Worm (Caenorhabditis elegans) whole organism, young adult: Measurements from ENCODE around the gene F40G12.4.

Source experiments
- D2030.7 ChIP-seq: fragments of 200-800 bp; sonication (Bioruptor generic); IDR thresholded peaks from 2 replicates; pipeline ENCODE4 v1.3.6; 2022; ENCODE audit warnings: missing genetic modification reagents, missing genetic modification characterization, missing compliant biosample characterization
- F10E7.11 ChIP-seq: sonication (generic microtip); optimal IDR thresholded peaks from 2 replicates; lab custom pipeline; 2017; ENCODE audit warnings: mild to moderate bottlenecking, missing genetic modification characterization, moderate library complexity, missing compliant biosample characterization
- F52B5.7 ChIP-seq: sonication (generic microtip); optimal IDR thresholded peaks from 2 replicates; lab custom pipeline; 2016; ENCODE audit warnings: mild to moderate bottlenecking, missing genetic modification characterization, missing compliant biosample characterization
- F55B11.4 ChIP-seq: sonication (generic microtip); optimal IDR thresholded peaks from 2 replicates; lab custom pipeline; 2016; ENCODE audit warnings: missing compliant biosample characterization, missing genetic modification characterization, borderline replicate concordance; ENCODE audit not compliant: insufficient read depth
- F57A8.1 ChIP-seq: fragments of 200-800 bp; sonication (Bioruptor generic); optimal IDR thresholded peaks from 2 replicates; lab custom pipeline; 2018; ENCODE audit warnings: mild to moderate bottlenecking, missing genetic modification characterization, moderate library complexity, missing compliant biosample characterization
- K12H6.12 ChIP-seq: fragments of 200-800 bp; sonication (Bioruptor generic); optimal IDR thresholded peaks from 2 replicates; lab custom pipeline; 2018; ENCODE audit warnings: mild to moderate bottlenecking, missing genetic modification characterization, missing compliant biosample characterization
- atf-7 ChIP-seq: sonication (generic microtip); optimal IDR thresholded peaks from 2 replicates; lab custom pipeline; 2017; ENCODE audit warnings: mild to moderate bottlenecking, missing genetic modification characterization, missing compliant biosample characterization
- cebp-1 ChIP-seq, 2 experiments: fragments of 200-800 bp in 1 of 2; sonication (Bioruptor generic) in 1 of 2; sonication (generic microtip) in 1 of 2; IDR thresholded peaks in 1 of 2; optimal IDR thresholded peaks in 1 of 2; 2 replicates each; pipeline versions ENCODE4 v1.3.6 to Lab custom; 2017 to 2022; ENCODE audit warnings: missing compliant biosample characterization in 2 of 2, missing genetic modification characterization in 2 of 2, mild to moderate bottlenecking in 1 of 2, missing genetic modification reagents in 1 of 2, moderate library complexity in 1 of 2
- ceh-27 ChIP-seq: fragments of 200-800 bp; sonication (Bioruptor generic); optimal IDR thresholded peaks from 2 replicates; lab custom pipeline; 2018; ENCODE audit warnings: mild to moderate bottlenecking, missing genetic modification characterization, moderate library complexity, missing compliant biosample characterization
- die-1 ChIP-seq: sonication (generic microtip); optimal IDR thresholded peaks from 2 replicates; lab custom pipeline; 2016; ENCODE audit warnings: missing genotype, mild to moderate bottlenecking, missing genetic modification characterization, missing compliant biosample characterization
- dpl-1 ChIP-seq: fragments of 150-350 bp; optimal IDR thresholded peaks from 2 replicates; lab custom pipeline; 2014; ENCODE audit warnings: missing biosample characterization, missing genetic modification reagents, missing genetic modification characterization
- efl-1 ChIP-seq: fragments of 150-350 bp; optimal IDR thresholded peaks from 2 replicates; lab custom pipeline; 2014; ENCODE audit warnings: missing biosample characterization, missing genetic modification reagents, missing genetic modification characterization
- egrh-3 ChIP-seq: fragments of 200-800 bp; sonication (Bioruptor generic); IDR thresholded peaks from 2 replicates; pipeline ENCODE4 v1.3.6; 2022; ENCODE audit warnings: missing genetic modification reagents, missing genetic modification characterization, missing compliant biosample characterization
- ets-4 ChIP-seq: fragments of 200-800 bp; sonication (Bioruptor generic); optimal IDR thresholded peaks from 2 replicates; lab custom pipeline; 2018; ENCODE audit warnings: mild to moderate bottlenecking, missing genetic modification characterization, missing compliant biosample characterization
- gei-17 ChIP-seq: fragments of 200-800 bp; sonication (Bioruptor generic); optimal IDR thresholded peaks from 2 replicates; lab custom pipeline; 2018; ENCODE audit warnings: mild to moderate bottlenecking, missing genetic modification characterization, missing compliant biosample characterization
- hlh-26 ChIP-seq: fragments of 200-800 bp; sonication (Bioruptor generic); conservative IDR thresholded peaks from 2 replicates; pipeline ENCODE4 v1.3.6; 2022; ENCODE audit warnings: missing genetic modification reagents, missing genetic modification characterization, missing compliant biosample characterization
- hmg-20 ChIP-seq: fragments of 200-800 bp; sonication (Bioruptor generic); IDR thresholded peaks from 2 replicates; pipeline ENCODE4 v1.3.6; 2022; ENCODE audit warnings: missing genetic modification reagents, missing genetic modification characterization, missing compliant biosample characterization
- let-607 ChIP-seq, 2 experiments: fragments of 200-800 bp in 1 of 2; sonication (Bioruptor generic) in 1 of 2; sonication (generic microtip) in 1 of 2; optimal IDR thresholded peaks; 2 replicates each; lab custom pipeline; 2016 to 2018; ENCODE audit warnings: mild to moderate bottlenecking in 2 of 2, missing compliant biosample characterization in 2 of 2, missing genetic modification characterization in 2 of 2, moderate library complexity in 2 of 2, missing genotype in 1 of 2
- lin-35 ChIP-seq, 3 experiments: fragments of 150-350 bp in 2 of 3; sonication (generic microtip) in 1 of 3; optimal IDR thresholded peaks; 2 replicates each; lab custom pipeline; 2014 to 2018; ENCODE audit warnings: missing biosample characterization in 3 of 3, missing genetic modification characterization in 3 of 3, missing genetic modification reagents in 3 of 3
- lsl-1 ChIP-seq: fragments of 200-800 bp; sonication (Bioruptor generic); optimal IDR thresholded peaks from 2 replicates; lab custom pipeline; 2018; ENCODE audit warnings: mild to moderate bottlenecking, missing genetic modification characterization, moderate library complexity, missing compliant biosample characterization
- mel-28 ChIP-seq: sonication (generic microtip); optimal IDR thresholded peaks from 2 replicates; lab custom pipeline; 2016; ENCODE audit warnings: borderline replicate concordance, mild to moderate bottlenecking, missing genetic modification characterization, missing compliant biosample characterization
- nfya-1 ChIP-seq: sonication (generic microtip); optimal IDR thresholded peaks from 2 replicates; lab custom pipeline; 2017; ENCODE audit warnings: antibody characterized with exemption, missing compliant biosample characterization, missing genetic modification characterization, borderline replicate concordance; ENCODE audit not compliant: insufficient read depth
- nhr-27 ChIP-seq: fragments of 200-800 bp; sonication (Bioruptor generic); optimal IDR thresholded peaks from 2 replicates; lab custom pipeline; 2018; ENCODE audit warnings: mild to moderate bottlenecking, missing genetic modification characterization, moderate library complexity, missing compliant biosample characterization
- nhr-80 ChIP-seq: sonication (generic microtip); optimal IDR thresholded peaks from 2 replicates; lab custom pipeline; 2016; ENCODE audit warnings: missing genetic modification characterization, missing compliant biosample characterization
- repo-1 ChIP-seq: sonication (generic microtip); optimal IDR thresholded peaks from 2 replicates; lab custom pipeline; 2017; ENCODE audit warnings: mild to moderate bottlenecking, missing genetic modification characterization, missing compliant biosample characterization
- snpc-3.4 ChIP-seq: sonication (generic microtip); optimal IDR thresholded peaks from 2 replicates; lab custom pipeline; 2017; ENCODE audit warnings: missing genetic modification characterization, mild to moderate bottlenecking, missing compliant biosample characterization, antibody characterized with exemption, moderate library complexity, missing genotype, missing genetic modification reagents
- tbx-9 ChIP-seq: sonication (generic microtip); optimal IDR thresholded peaks from 2 replicates; lab custom pipeline; 2016; ENCODE audit warnings: borderline replicate concordance, missing genetic modification characterization, inconsistent platforms, missing compliant biosample characterization
- unc-130 ChIP-seq: sonication (generic microtip); optimal IDR thresholded peaks from 2 replicates; lab custom pipeline; 2016; ENCODE audit warnings: missing genetic modification reagents, missing genetic modification characterization, missing compliant biosample characterization
- xnd-1 ChIP-seq: sonication (generic microtip); optimal IDR thresholded peaks from 2 replicates; lab custom pipeline; 2016; ENCODE audit warnings: missing genotype, missing genetic modification reagents, missing genetic modification characterization, missing compliant biosample characterization
- ztf-25 ChIP-seq: fragments of 200-800 bp; sonication (Bioruptor generic); IDR thresholded peaks from 2 replicates; pipeline ENCODE4 v1.3.6; 2022; ENCODE audit warnings: missing genetic modification reagents, missing genetic modification characterization, missing compliant biosample characterization
- ztf-26 ChIP-seq: sonication (generic microtip); optimal IDR thresholded peaks from 2 replicates; lab custom pipeline; 2017; ENCODE audit warnings: missing genetic modification characterization, missing compliant biosample characterization
- ztf-28 ChIP-seq: fragments of 200-800 bp; sonication (Bioruptor generic); IDR thresholded peaks from 2 replicates; pipeline ENCODE4 v1.3.6; 2022; ENCODE audit warnings: missing genetic modification reagents, missing genetic modification characterization, missing compliant biosample characterization
- ztf-3 ChIP-seq: fragments of 200-800 bp; sonication (Bioruptor generic); optimal IDR thresholded peaks from 2 replicates; lab custom pipeline; 2018; ENCODE audit warnings: mild to moderate bottlenecking, missing genetic modification characterization, missing compliant biosample characterization

F40G12.4 gene

ce11 chrV:14268616-14269015, at the start of gene F40G12.4:
Gene F40G12.4 (minus strand): TSS chrV:14268716.
- TF ChIP-seq hlh-26 (GFP tag; lab: Robert Waterston, UW), result no peak
- TF ChIP-seq nfya-1 (tag; lab: Kevin White, UChicago), result no peak
- no peak for TF ChIP-seq ztf-26 (tag; lab: Kevin White, UChicago)

- TF ChIP-seq cebp-1 (GFP tag; IDR thresholded peaks at IDR 0.05; lab: Robert Waterston, UW), result no peak
- TF ChIP-seq cebp-1 (tag; optimal IDR thresholded peaks at IDR 0.05; lab: Kevin White, UChicago), result peak; percentile 1
- no peak for TF ChIP-seq ztf-25 (GFP tag; lab: Robert Waterston, UW)
Measured at ce11 chrV:14317621-14318020, 49.1 kb upstream of the F40G12.4 start.

- TF ChIP-seq efl-1 (GFP tag; lab: Kevin White, UChicago) (no peak), let-607 (tag; optimal IDR thresholded peaks at IDR 0.05; lab: Kevin White, UChicago) (no peak)
Measured at ce11 chrV:14317204-14317603, 48.7 kb upstream of the F40G12.4 start.

ce11 chrV:14316525-14316924, 48.0 kb upstream of the F40G12.4 start, which contains the start of gene F47B8.2:
Gene F47B8.2 (minus strand): TSS chrV:14316625.
- TF ChIP-seq lin-35 (GFP tag; optimal IDR thresholded peaks at IDR 0.05; lab: Kevin White, UChicago) (no peak), unc-130 (no peak), dpl-1 (GFP tag; lab: Kevin White, UChicago) (no peak), atf-7 (tag; lab: Kevin White, UChicago) (no peak), tbx-9 (no peak), nhr-80 (tag; lab: Kevin White, UChicago) (no peak), K12H6.12 (tag; lab: Kevin White, UChicago) (no peak), ets-4 (GFP tag; lab: Kevin White, UChicago) (no peak), hmg-20 (no peak)

ce11 chrV:14314236-14314635, 45.7 kb upstream of the F40G12.4 start, which contains the start of gene F47B8.1:
Gene F47B8.1 (minus strand): TSS chrV:14314336.
- no peak for TF ChIP-seq ztf-28 (GFP tag; lab: Robert Waterston, UW)
- TF ChIP-seq snpc-3.4 (tag; lab: Kevin White, UChicago), result no peak
- TF ChIP-seq ceh-27 (GFP tag; lab: Kevin White, UChicago), result no peak
- no peak for TF ChIP-seq die-1 (tag; lab: Kevin White, UChicago)
- no peak for TF ChIP-seq D2030.7 (GFP tag; lab: Robert Waterston, UW)
- no peak for TF ChIP-seq gei-17 (GFP tag; lab: Kevin White, UChicago)
- TF ChIP-seq F10E7.11, result no peak
- TF ChIP-seq F57A8.1 (GFP tag; lab: Kevin White, UChicago), result no peak
- no peak for TF ChIP-seq egrh-3
- TF ChIP-seq xnd-1 (tag; lab: Kevin White, UChicago), result no peak
- no peak for TF ChIP-seq mel-28 (tag; lab: Kevin White, UChicago)

- TF ChIP-seq nhr-27 (tag; lab: Kevin White, UChicago), result no peak
- TF ChIP-seq F55B11.4 (tag; lab: Kevin White, UChicago), result no peak
- TF ChIP-seq ztf-3 (GFP tag; lab: Kevin White, UChicago), result no peak
- TF ChIP-seq lsl-1 (GFP tag; lab: Kevin White, UChicago), result no peak
- TF ChIP-seq repo-1 (tag; lab: Kevin White, UChicago), result no peak
- TF ChIP-seq F52B5.7, result no peak
Measured at ce11 chrV:14312695-14313094, 44.2 kb upstream of the F40G12.4 start, which contains the start of gene F14D7.8. Gene F14D7.8 (minus strand): TSS chrV:14312795.
